Worm (Caenorhabditis elegans): ENCODE measurements around the gene Y81G3A.1.

- no peak for TF ChIP-seq W03F9.2 (tag; optimal IDR thresholded peaks at IDR 0.05)
- TF ChIP-seq him-1 (tag; optimal IDR thresholded peaks at IDR 0.05), result no peak
- TF ChIP-seq dao-5 (tag; optimal IDR thresholded peaks at IDR 0.05), result no peak
These were observed 7.4 kb upstream of the Y81G3A.1 start, which contains the start of gene Y81G3A.4 for ce11 chrII:13091123-13091522.

All from whole organism, L4/young adult.